Worm (Caenorhabditis elegans) whole organism, L1 larva: ENCODE results near the gene F49E10.4.

ENCODE experiments used
- fos-1 ChIP-seq: fragments of 150-350 bp; optimal IDR thresholded peaks from 2 replicates; lab custom pipeline; 2014; ENCODE audit warnings: missing biosample characterization, missing genetic modification characterization
- jun-1 ChIP-seq: fragments of 150-350 bp; optimal IDR thresholded peaks from 2 replicates; lab custom pipeline; 2014; ENCODE audit warnings: missing biosample characterization, missing genetic modification reagents, missing genetic modification characterization
- lin-13 ChIP-seq: fragments of 150-350 bp; optimal IDR thresholded peaks from 2 replicates; lab custom pipeline; 2014; ENCODE audit warnings: missing biosample characterization, missing genetic modification reagents, missing genetic modification characterization
- mdl-1 ChIP-seq, 2 experiments: fragments of 150-350 bp; optimal IDR thresholded peaks; 2 replicates each; lab custom pipeline; 2014 to 2017; ENCODE audit warnings: missing biosample characterization in 2 of 2, missing genetic modification characterization in 2 of 2, inconsistent platforms in 1 of 2
- mep-1 ChIP-seq: fragments of 150-350 bp; optimal IDR thresholded peaks from 2 replicates; lab custom pipeline; 2014; ENCODE audit warnings: missing biosample characterization, missing genetic modification characterization
- nhr-11 ChIP-seq: fragments of 150-350 bp; optimal IDR thresholded peaks from 2 replicates; lab custom pipeline; 2014; ENCODE audit warnings: missing biosample characterization, missing genetic modification characterization
- pqm-1 ChIP-seq: sonication (generic microtip); optimal IDR thresholded peaks from 3 replicates; lab custom pipeline; 2017; ENCODE audit warnings: missing biosample characterization, missing genetic modification characterization
- sptf-1 ChIP-seq: fragments of 150-350 bp; optimal IDR thresholded peaks from 2 replicates; lab custom pipeline; 2014; ENCODE audit warnings: missing biosample characterization, missing genetic modification characterization
- unc-86 ChIP-seq: sonication (generic microtip); optimal IDR thresholded peaks from 2 replicates; lab custom pipeline; 2016; ENCODE audit warnings: missing genetic modification characterization, missing compliant biosample characterization
- zag-1 ChIP-seq: fragments of 150-350 bp; optimal IDR thresholded peaks from 2 replicates; lab custom pipeline; 2014; ENCODE audit warnings: missing biosample characterization, missing genetic modification characterization

ce11 chrX:5852113-5852512, 23.6 kb upstream of the F49E10.4 start:
- no peak for TF ChIP-seq fos-1 (tag; lab: Kevin White, UChicago)
- no peak for TF ChIP-seq mdl-1 (tag; optimal IDR thresholded peaks at IDR 0.05; lab: Kevin White, UChicago)
- no peak for TF ChIP-seq jun-1
- no peak for TF ChIP-seq pqm-1
- no peak for TF ChIP-seq unc-86
- no peak for TF ChIP-seq nhr-11
- TF ChIP-seq sptf-1 (tag; lab: Kevin White, UChicago) = no peak
- TF ChIP-seq zag-1 (tag; lab: Kevin White, UChicago) = no peak
- no peak for TF ChIP-seq mep-1
- no peak for TF ChIP-seq lin-13 (GFP tag; lab: Kevin White, UChicago)
